Fruit fly (Drosophila melanogaster) whole organism, embryonic: ENCODE results near the gene Drs.

Experiments
- Aef1 ChIP-seq: fragments of 200-800 bp; sonication (Bioruptor generic); IDR thresholded peaks from 3 replicates; pipeline ENCODE4 v1.3.6; 2022; ENCODE audit warnings: missing biosample characterization, missing genetic modification characterization
- Atf-2 ChIP-seq: fragments of 200-800 bp; sonication (Bioruptor generic); optimal IDR thresholded peaks from 2 replicates; lab custom pipeline; 2016; ENCODE audit warnings: missing biosample characterization, missing genetic modification characterization
- Bgb ChIP-seq: fragments of 200-800 bp; sonication (Bioruptor generic); IDR thresholded peaks from 2 replicates; pipeline ENCODE4 v1.3.6; 2022; ENCODE audit warnings: missing biosample characterization, missing genetic modification characterization; ENCODE audit not compliant: partially characterized antibody
- CG10543 ChIP-seq: fragments of 200-800 bp; sonication (Bioruptor generic); optimal IDR thresholded peaks from 3 replicates; lab custom pipeline; 2017; ENCODE audit warnings: missing biosample characterization, mild to moderate bottlenecking, missing genetic modification characterization, moderate library complexity
- CG11247 ChIP-seq: fragments of 200-800 bp; sonication (Bioruptor generic); IDR thresholded peaks from 2 replicates; pipeline ENCODE4 v1.3.6; 2022; ENCODE audit warnings: missing biosample characterization, missing genetic modification characterization
- CG11560 ChIP-seq: fragments of 200-800 bp; sonication (Bioruptor generic); IDR thresholded peaks from 3 replicates; pipeline ENCODE4 v1.3.6; 2022; ENCODE audit warnings: missing biosample characterization, missing genetic modification characterization
- CG11723 ChIP-seq: fragments of 200-800 bp; sonication (Bioruptor generic); optimal IDR thresholded peaks from 2 replicates; lab custom pipeline; 2017; ENCODE audit warnings: missing biosample characterization, mild to moderate bottlenecking, missing genetic modification characterization
- CG1233 ChIP-seq: fragments of 200-800 bp; sonication (Bioruptor generic); optimal IDR thresholded peaks from 4 replicates; lab custom pipeline; 2018; ENCODE audit warnings: missing biosample characterization, mild to moderate bottlenecking, missing genetic modification characterization
- CG13287 ChIP-seq: fragments of 200-800 bp; sonication (Bioruptor generic); IDR thresholded peaks from 2 replicates; pipeline ENCODE4 v1.3.6; 2022; ENCODE audit warnings: missing biosample characterization, missing genetic modification characterization; ENCODE audit not compliant: partially characterized antibody
- CG14965 ChIP-seq: fragments of 200-800 bp; sonication (Bioruptor generic); optimal IDR thresholded peaks from 2 replicates; lab custom pipeline; 2016; ENCODE audit warnings: missing biosample characterization, missing genetic modification characterization, borderline replicate concordance
- CG15514 ChIP-seq: fragments of 200-800 bp; sonication (Bioruptor generic); optimal IDR thresholded peaks from 3 replicates; lab custom pipeline; 2017; ENCODE audit warnings: missing biosample characterization, missing genetic modification characterization, mild to moderate bottlenecking, moderate library complexity, missing genetic modification reagents
- CG1603 ChIP-seq: fragments of 200-800 bp; sonication (Bioruptor generic); optimal IDR thresholded peaks from 2 replicates; lab custom pipeline; 2019; ENCODE audit warnings: missing biosample characterization, mild to moderate bottlenecking, missing genetic modification characterization, moderate library complexity
- CG1647 ChIP-seq: fragments of 200-800 bp; sonication (Bioruptor generic); optimal IDR thresholded peaks from 3 replicates; lab custom pipeline; 2016; ENCODE audit warnings: missing biosample characterization, missing genetic modification characterization
- CG17612 ChIP-seq: fragments of 200-800 bp; sonication (Bioruptor generic); IDR thresholded peaks from 2 replicates; pipeline ENCODE4 v1.3.6; 2022; ENCODE audit warnings: missing biosample characterization, missing genetic modification characterization
- CG17829 ChIP-seq: fragments of 200-800 bp; optimal IDR thresholded peaks from 2 replicates; lab custom pipeline; 2019; ENCODE audit warnings: missing biosample characterization, mild to moderate bottlenecking, missing genetic modification characterization, moderate library complexity
- CG18011 ChIP-seq: fragments of 200-800 bp; sonication (Bioruptor generic); optimal IDR thresholded peaks from 2 replicates; lab custom pipeline; 2017; ENCODE audit warnings: missing biosample characterization, missing genetic modification characterization, mild to moderate bottlenecking, moderate library complexity, missing genotype
- CG2120 ChIP-seq: fragments of 200-800 bp; sonication (Bioruptor generic); optimal IDR thresholded peaks from 3 replicates; lab custom pipeline; 2016; ENCODE audit warnings: missing biosample characterization, missing genetic modification characterization
- CG30431 ChIP-seq: fragments of 200-800 bp; sonication (Bioruptor generic); optimal IDR thresholded peaks from 2 replicates; lab custom pipeline; 2017; ENCODE audit warnings: missing biosample characterization, missing genetic modification characterization
- CG3065 ChIP-seq: fragments of 200-800 bp; sonication (Bioruptor generic); optimal IDR thresholded peaks from 2 replicates; lab custom pipeline; 2016; ENCODE audit warnings: missing biosample characterization, missing genetic modification characterization
- CG42726 ChIP-seq: fragments of 200-800 bp; sonication (Bioruptor generic); IDR thresholded peaks from 2 replicates; pipeline ENCODE4 v1.3.6; 2022; ENCODE audit warnings: missing biosample characterization, missing genetic modification characterization; ENCODE audit not compliant: partially characterized antibody
- CG5180 ChIP-seq: fragments of 200-800 bp; sonication (Bioruptor generic); optimal IDR thresholded peaks from 3 replicates; lab custom pipeline; 2017; ENCODE audit warnings: missing biosample characterization, missing genetic modification characterization, mild to moderate bottlenecking, moderate library complexity, missing genetic modification reagents
- CG5245 ChIP-seq: fragments of 200-800 bp; sonication (Bioruptor generic); optimal IDR thresholded peaks from 3 replicates; lab custom pipeline; 2016; ENCODE audit warnings: missing biosample characterization, missing genetic modification characterization
- CG6175 ChIP-seq: fragments of 200-800 bp; sonication (Bioruptor generic); IDR thresholded peaks from 3 replicates; pipeline ENCODE4 v1.3.6; 2022; ENCODE audit warnings: missing biosample characterization, missing genetic modification characterization
- CG6683 ChIP-seq: fragments of 200-800 bp; sonication (Bioruptor generic); optimal IDR thresholded peaks from 2 replicates; lab custom pipeline; 2017; ENCODE audit warnings: missing biosample characterization, mild to moderate bottlenecking, missing genetic modification characterization, missing genetic modification reagents
- CG6791 ChIP-seq: fragments of 200-800 bp; sonication (Bioruptor generic); IDR thresholded peaks from 3 replicates; pipeline ENCODE4 v1.3.6; 2022; ENCODE audit warnings: missing biosample characterization, missing genetic modification characterization; ENCODE audit not compliant: partially characterized antibody
- CG8089 ChIP-seq: fragments of 200-800 bp; sonication (Bioruptor generic); optimal IDR thresholded peaks from 3 replicates; lab custom pipeline; 2016; ENCODE audit warnings: missing biosample characterization, missing genetic modification characterization
- CG8924 ChIP-seq: fragments of 200-800 bp; optimal IDR thresholded peaks from 3 replicates; lab custom pipeline; 2019; ENCODE audit warnings: missing biosample characterization, mild to moderate bottlenecking, missing genetic modification characterization, moderate library complexity
- CG9215 ChIP-seq: fragments of 200-800 bp; sonication (Bioruptor generic); IDR thresholded peaks from 2 replicates; pipeline ENCODE4 v1.3.6; 2022; ENCODE audit warnings: missing biosample characterization, missing genetic modification characterization
- CHES-1-like ChIP-seq: fragments of 200-800 bp; sonication (Bioruptor generic); optimal IDR thresholded peaks from 2 replicates; lab custom pipeline; 2016; ENCODE audit warnings: missing biosample characterization, missing genetic modification characterization
- D19A ChIP-seq: fragments of 200-800 bp; optimal IDR thresholded peaks from 3 replicates; lab custom pipeline; 2019; ENCODE audit warnings: missing biosample characterization, mild to moderate bottlenecking, missing genetic modification characterization, moderate library complexity
- H2.0 ChIP-seq: fragments of 200-800 bp; sonication (Bioruptor generic); IDR thresholded peaks from 2 replicates; pipeline ENCODE4 v1.3.6; 2022; ENCODE audit warnings: missing biosample characterization, missing genetic modification characterization
- Myb ChIP-seq: fragments of 200-800 bp; sonication (Bioruptor generic); optimal IDR thresholded peaks from 2 replicates; lab custom pipeline; 2016; ENCODE audit warnings: missing biosample characterization, missing genetic modification characterization
- Nf-YC ChIP-seq: fragments of 200-800 bp; optimal IDR thresholded peaks from 3 replicates; lab custom pipeline; 2019; ENCODE audit warnings: missing biosample characterization, mild to moderate bottlenecking, missing genetic modification characterization, moderate library complexity
- Ravus ChIP-seq: fragments of 200-800 bp; sonication (Bioruptor generic); IDR thresholded peaks from 2 replicates; pipeline ENCODE4 v1.3.6; 2022; ENCODE audit warnings: missing biosample characterization, missing genetic modification characterization
- Scr ChIP-seq: fragments of 200-800 bp; sonication (Bioruptor generic); IDR thresholded peaks from 2 replicates; pipeline ENCODE4 v1.3.6; 2022; ENCODE audit warnings: missing biosample characterization, missing genetic modification characterization; ENCODE audit not compliant: partially characterized antibody
- Six4 ChIP-seq: fragments of 200-800 bp; sonication (Bioruptor generic); optimal IDR thresholded peaks from 2 replicates; lab custom pipeline; 2016; ENCODE audit warnings: missing biosample characterization, missing genetic modification characterization
- Xrp1 ChIP-seq: fragments of 200-800 bp; sonication (Bioruptor generic); IDR thresholded peaks from 2 replicates; pipeline ENCODE4 v1.3.6; 2022; ENCODE audit warnings: missing biosample characterization, missing genetic modification characterization
- bsh ChIP-seq, 2 experiments: fragments of 200-800 bp; sonication (Bioruptor generic); optimal IDR thresholded peaks; 2 replicates each; lab custom pipeline; 2017 to 2018; ENCODE audit warnings: mild to moderate bottlenecking in 2 of 2, missing biosample characterization in 2 of 2, missing genetic modification characterization in 2 of 2, moderate library complexity in 1 of 2
- dpn ChIP-seq, 2 experiments: fragments of 200-800 bp; sonication (Bioruptor generic); optimal IDR thresholded peaks; 3 replicates each; lab custom pipeline; 2016; ENCODE audit warnings: missing biosample characterization in 2 of 2, missing genetic modification characterization in 2 of 2
- hth ChIP-seq: fragments of >200 bp; optimal IDR thresholded peaks from 2 replicates; lab custom pipeline; 2017; ENCODE audit warnings: inconsistent platforms
- lmd ChIP-seq: fragments of 200-800 bp; sonication (Bioruptor generic); IDR thresholded peaks from 2 replicates; pipeline ENCODE4 v1.3.6; 2022; ENCODE audit warnings: missing biosample characterization, missing genetic modification characterization
- otp ChIP-seq: fragments of 200-800 bp; sonication (Bioruptor generic); IDR thresholded peaks from 3 replicates; pipeline ENCODE4, ENCODE4 v1.3.6; 2022; ENCODE audit warnings: missing biosample characterization, missing genetic modification characterization
- pum ChIP-seq: fragments of 200-800 bp; sonication (Bioruptor generic); optimal IDR thresholded peaks from 2 replicates; lab custom pipeline; 2016; ENCODE audit warnings: missing biosample characterization, missing genetic modification characterization
- ranshi ChIP-seq: fragments of 200-800 bp; sonication (Bioruptor generic); IDR thresholded peaks from 2 replicates; pipeline ENCODE4 v1.3.6; 2022; ENCODE audit warnings: missing biosample characterization, missing genetic modification characterization
- rib ChIP-seq: fragments of 200-800 bp; sonication (Bioruptor generic); IDR thresholded peaks from 2 replicates; pipeline ENCODE4 v1.3.6; 2022; ENCODE audit warnings: missing biosample characterization, missing genetic modification characterization
- row ChIP-seq: fragments of 200-800 bp; sonication (Bioruptor generic); IDR thresholded peaks from 3 replicates; pipeline ENCODE4 v1.3.6; 2022; ENCODE audit warnings: missing biosample characterization, missing genetic modification characterization
- slbo ChIP-seq: fragments of 200-800 bp; sonication (Bioruptor generic); IDR thresholded peaks from 2 replicates; pipeline ENCODE4 v1.3.6; 2022; ENCODE audit warnings: missing biosample characterization, missing genetic modification characterization
- sug ChIP-seq: fragments of 200-800 bp; optimal IDR thresholded peaks from 2 replicates; lab custom pipeline; 2019; ENCODE audit warnings: missing biosample characterization, mild to moderate bottlenecking, missing genetic modification characterization, moderate library complexity
- twi ChIP-seq: fragments of 200-800 bp; optimal IDR thresholded peaks from 2 replicates; lab custom pipeline; 2019; ENCODE audit warnings: missing biosample characterization, mild to moderate bottlenecking, missing genetic modification characterization, moderate library complexity
- vfl ChIP-seq: fragments of 200-800 bp; sonication (Bioruptor generic); optimal IDR thresholded peaks from 2 replicates; lab custom pipeline; 2016; ENCODE audit warnings: missing biosample characterization, missing genetic modification characterization
- vvl ChIP-seq: fragments of 200-800 bp; sonication (Bioruptor generic); IDR thresholded peaks from 2 replicates; pipeline ENCODE4 v1.3.6; 2022; ENCODE audit warnings: missing biosample characterization, missing genetic modification characterization

Drs gene

DNA sequence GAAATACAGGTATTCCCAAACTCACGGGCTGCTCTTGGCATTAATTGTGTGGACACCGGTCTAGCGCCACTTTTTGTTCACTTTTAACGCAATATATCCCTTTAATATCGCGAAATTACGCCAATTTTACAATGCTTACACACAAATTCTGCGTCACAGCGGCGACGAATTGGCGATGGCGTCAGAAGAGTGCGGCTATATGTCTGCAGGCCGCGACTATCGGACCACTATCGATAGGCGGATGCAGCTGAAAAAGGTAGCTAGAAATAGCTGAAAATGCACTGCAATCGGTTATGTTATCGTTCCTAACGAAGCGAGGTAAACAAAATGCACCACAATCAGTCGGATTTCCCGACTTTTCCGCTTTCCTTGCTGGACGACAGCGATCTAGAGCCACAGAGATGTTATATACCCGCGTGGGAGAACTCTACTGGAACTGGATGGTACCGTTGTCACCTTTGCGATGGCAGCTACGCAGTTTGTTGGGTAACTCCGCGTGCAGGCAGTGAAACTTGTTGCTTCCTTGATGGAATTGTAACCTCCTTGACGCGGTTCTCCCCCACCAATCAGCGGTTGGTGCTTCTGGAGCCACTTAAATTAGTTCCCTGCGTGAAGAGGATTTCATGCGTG, 4.8 kb downstream of the Drs start, which contains the start of the genes Ythdc1 and CG12010 (continued):
- TF ChIP-seq row (GFP tag; lab: Robert Waterston, UW) (peak; percentile 57), lmd (no peak), hth (lab: Kevin White, UChicago) (no peak), CG11723 (GFP tag; lab: Kevin White, UChicago) (no peak), CG8924 (no peak), pum (no peak), rib (no peak), Myb (GFP tag; lab: Kevin White, UChicago) (peak; percentile 45), CG30431 (GFP tag; lab: Kevin White, UChicago) (no peak), Bgb (peak; percentile 96), bsh (GFP tag; optimal IDR thresholded peaks at IDR 0.05; lab: Kevin White, UChicago) (no peak), sug (tag; lab: Kevin White, UChicago) (no peak), Six4 (GFP tag; lab: Kevin White, UChicago) (no peak), Ravus (no peak), CG6683 (GFP tag; lab: Kevin White, UChicago) (no peak), CG17612 (GFP tag; lab: Robert Waterston, UW) (no peak), CG10543 (no peak), CHES-1-like (GFP tag; lab: Kevin White, UChicago) (peak; percentile 91), CG9215 (no peak), CG8089 (GFP tag; lab: Kevin White, UChicago) (no peak), CG6175 (no peak), Xrp1 (GFP tag; lab: Robert Waterston, UW) (no peak), dpn (GFP tag; optimal IDR thresholded peaks at IDR 0.05; lab: Kevin White, UChicago) (no peak), CG11560 (tag; lab: Robert Waterston, UW) (peak; percentile 72; the same call in 1 of the 3 replicates), ranshi (GFP tag; lab: Robert Waterston, UW) (no peak), CG5180 (GFP tag; lab: Kevin White, UChicago) (no peak), CG3065 (no peak), slbo (GFP tag; lab: Robert Waterston, UW) (no peak), CG5245 (GFP tag; lab: Kevin White, UChicago) (no peak), CG14965 (GFP tag; lab: Kevin White, UChicago) (no peak), vfl (no peak), D19A (tag; lab: Kevin White, UChicago) (no peak), H2.0 (GFP tag; lab: Robert Waterston, UW) (no peak), CG6791 (peak; percentile 96), CG2120 (GFP tag; lab: Kevin White, UChicago) (peak; percentile 12), CG15514 (no peak), CG1647 (GFP tag; lab: Kevin White, UChicago) (no peak), Nf-YC (tag; lab: Kevin White, UChicago) (peak; percentile 96), CG18011 (GFP tag; lab: Kevin White, UChicago) (no peak), vvl (GFP tag; lab: Robert Waterston, UW) (peak; percentile 36; the same call in 1 of the 2 replicates), CG1603 (no peak), otp (GFP tag; lab: Robert Waterston, UW) (no peak), CG11247 (no peak), Atf-2 (no peak), twi (tag; lab: Kevin White, UChicago) (no peak), CG13287 (peak; percentile 90), CG1233 (no peak), CG17829 (tag; lab: Kevin White, UChicago) (peak; percentile 41), CG42726 (GFP tag; lab: Robert Waterston, UW) (peak; percentile 85), Scr (GFP tag; lab: Robert Waterston, UW) (peak; percentile 88), Aef1 (GFP tag; lab: Robert Waterston, UW) (no peak)
